Fruit fly (Drosophila melanogaster): ENCODE data around the gene Pgant4.

DNA sequence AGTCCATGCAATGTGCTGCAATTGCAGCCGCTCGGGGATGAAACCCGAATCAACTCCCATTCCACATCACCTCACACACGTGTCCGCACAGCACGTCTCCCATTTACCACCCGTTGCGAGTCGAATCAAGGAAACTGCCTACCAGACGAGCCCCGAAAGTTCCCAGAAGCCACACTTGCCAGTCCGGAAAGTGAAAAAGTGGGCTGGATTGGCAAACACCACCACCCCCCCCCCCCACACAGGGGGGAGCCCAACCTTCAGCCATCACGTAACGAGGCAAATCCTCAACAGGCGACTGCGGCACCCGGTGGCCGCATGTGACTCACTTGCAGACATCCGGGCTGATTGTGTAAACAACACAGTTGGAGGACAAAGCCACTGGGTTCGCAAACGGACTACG lies 32.4 kb downstream of the Pgant4 start:
- TF ChIP-seq EcR (GFP tag; optimal IDR thresholded peaks at IDR 0.05) (no peak), CG14655 (GFP tag; optimal IDR thresholded peaks at IDR 0.05) (no peak), CG15710 (tag; optimal IDR thresholded peaks at IDR 0.05) (no peak), gl (tag; optimal IDR thresholded peaks at IDR 0.05) (no peak), rn (GFP tag; IDR thresholded peaks at IDR 0.05) (no peak), CG9948 (tag; optimal IDR thresholded peaks at IDR 0.05) (no peak), CG8301 (tag; optimal IDR thresholded peaks at IDR 0.05) (no peak), D1 (tag; optimal IDR thresholded peaks at IDR 0.05) (no peak), Pif1A (GFP tag; optimal IDR thresholded peaks at IDR 0.05) (no peak), Ets98B (GFP tag; IDR thresholded peaks at IDR 0.05) (no peak), CG13204 (GFP tag; optimal IDR thresholded peaks at IDR 0.05) (no peak)

Data from whole organism, pupa.